Fruit fly (Drosophila melanogaster) whole organism, embryonic: Measurements from ENCODE around the gene Son.
A peak's percentile ranks its signal among the peaks of the same experiment; 100 is the strongest.

ENCODE experiments used
- ATbp ChIP-seq: fragments of 200-800 bp; sonication (Bioruptor generic); optimal IDR thresholded peaks from 2 replicates; lab custom pipeline; 2017; ENCODE audit warnings: missing biosample characterization, mild to moderate bottlenecking, missing genetic modification characterization, missing genetic modification reagents
- Asciz ChIP-seq: fragments of 200-800 bp; sonication (Bioruptor generic); optimal IDR thresholded peaks from 2 replicates; lab custom pipeline; 2017; ENCODE audit warnings: missing biosample characterization, mild to moderate bottlenecking, missing genetic modification characterization, missing genetic modification reagents
- Atf-2 ChIP-seq: fragments of 200-800 bp; sonication (Bioruptor generic); optimal IDR thresholded peaks from 2 replicates; lab custom pipeline; 2016; ENCODE audit warnings: missing biosample characterization, missing genetic modification characterization
- CG10209 ChIP-seq: fragments of 200-800 bp; sonication (Bioruptor generic); optimal IDR thresholded peaks from 3 replicates; lab custom pipeline; 2017; ENCODE audit warnings: missing biosample characterization, mild to moderate bottlenecking, missing genetic modification characterization, missing genetic modification reagents
- CG1233 ChIP-seq: fragments of 200-800 bp; sonication (Bioruptor generic); optimal IDR thresholded peaks from 4 replicates; lab custom pipeline; 2018; ENCODE audit warnings: missing biosample characterization, mild to moderate bottlenecking, missing genetic modification characterization
- CG13894 ChIP-seq: fragments of 200-800 bp; sonication (Bioruptor generic); optimal IDR thresholded peaks from 3 replicates; lab custom pipeline; 2018; ENCODE audit warnings: missing biosample characterization, mild to moderate bottlenecking, missing genetic modification characterization, moderate library complexity
- CG17568 ChIP-seq: fragments of 200-800 bp; sonication (Bioruptor generic); optimal IDR thresholded peaks from 2 replicates; lab custom pipeline; 2018; ENCODE audit warnings: missing biosample characterization, mild to moderate bottlenecking, missing genetic modification characterization, moderate library complexity
- CG1792 ChIP-seq: fragments of 200-800 bp; sonication (Bioruptor generic); optimal IDR thresholded peaks from 2 replicates; lab custom pipeline; 2016; ENCODE audit warnings: missing biosample characterization, missing genetic modification characterization
- CG18011 ChIP-seq: fragments of 200-800 bp; sonication (Bioruptor generic); optimal IDR thresholded peaks from 2 replicates; lab custom pipeline; 2017; ENCODE audit warnings: missing biosample characterization, missing genetic modification characterization, mild to moderate bottlenecking, moderate library complexity, missing genotype
- CG1832 ChIP-seq: fragments of 200-800 bp; sonication (Bioruptor generic); optimal IDR thresholded peaks from 2 replicates; lab custom pipeline; 2017; ENCODE audit warnings: missing biosample characterization, mild to moderate bottlenecking, missing genetic modification characterization, inconsistent platforms
- CG4282 ChIP-seq: fragments of 200-800 bp; sonication (Bioruptor generic); optimal IDR thresholded peaks from 2 replicates; lab custom pipeline; 2016; ENCODE audit warnings: missing biosample characterization, missing genetic modification characterization
- CG4820 ChIP-seq: fragments of 200-800 bp; sonication (Bioruptor generic); optimal IDR thresholded peaks from 3 replicates; lab custom pipeline; 2016; ENCODE audit warnings: missing biosample characterization, missing genetic modification characterization
- CG7928 ChIP-seq: fragments of 200-800 bp; sonication (Bioruptor generic); optimal IDR thresholded peaks from 2 replicates; lab custom pipeline; 2017; ENCODE audit warnings: missing biosample characterization, mild to moderate bottlenecking, missing genetic modification characterization
- CG8290 ChIP-seq, 3 experiments: fragments of 200-800 bp; sonication (Bioruptor generic); optimal IDR thresholded peaks; 2 replicates each; lab custom pipeline; 2016 to 2019; ENCODE audit warnings: missing biosample characterization in 3 of 3, missing genetic modification characterization in 3 of 3, mild to moderate bottlenecking in 2 of 3, moderate library complexity in 1 of 3
- CG8944 ChIP-seq: fragments of 200-800 bp; sonication (Bioruptor generic); optimal IDR thresholded peaks from 3 replicates; lab custom pipeline; 2016; ENCODE audit warnings: missing biosample characterization, missing genetic modification characterization
- CG9797 ChIP-seq: fragments of 200-800 bp; sonication (Bioruptor generic); optimal IDR thresholded peaks from 3 replicates; lab custom pipeline; 2018; ENCODE audit warnings: missing biosample characterization, mild to moderate bottlenecking, missing genetic modification characterization
- CTCF ChIP-seq: fragments of 200-800 bp; sonication (Bioruptor generic); optimal IDR thresholded peaks from 2 replicates; lab custom pipeline; 2017; ENCODE audit warnings: missing biosample characterization, mild to moderate bottlenecking, missing genetic modification characterization, moderate library complexity
- D ChIP-seq, 2 experiments: fragments of 200-800 bp in 1 of 2; fragments of >200 bp in 1 of 2; sonication (Bioruptor generic) in 1 of 2; optimal IDR thresholded peaks; 2 replicates in 1 of 2; 3 replicates in 1 of 2; lab custom pipeline; 2017; ENCODE audit warnings: mild to moderate bottlenecking in 1 of 2, missing biosample characterization in 1 of 2, missing genetic modification characterization in 1 of 2, missing genetic modification reagents in 1 of 2
- Deaf1 ChIP-seq: fragments of 200-800 bp; optimal IDR thresholded peaks from 3 replicates; lab custom pipeline; 2019; ENCODE audit warnings: missing biosample characterization, mild to moderate bottlenecking, missing genetic modification characterization, moderate library complexity
- Gsc ChIP-seq: fragments of 200-800 bp; sonication (Bioruptor generic); IDR thresholded peaks from 2 replicates; pipeline ENCODE4 v1.3.6; 2022; ENCODE audit warnings: missing biosample characterization, missing genetic modification characterization
- Gug ChIP-seq: fragments of 200-800 bp; sonication (Bioruptor generic); IDR thresholded peaks from 4 replicates; pipeline ENCODE4 v1.3.6; 2022; ENCODE audit warnings: missing biosample characterization, missing genetic modification characterization
- Hr51 ChIP-seq, 2 experiments: fragments of 200-800 bp; sonication (Bioruptor generic); optimal IDR thresholded peaks; 2 replicates in 1 of 2; 3 replicates in 1 of 2; lab custom pipeline; 2016 to 2018; ENCODE audit warnings: missing biosample characterization in 2 of 2, missing genetic modification characterization in 2 of 2, mild to moderate bottlenecking in 1 of 2, moderate library complexity in 1 of 2
- NFAT ChIP-seq: fragments of 200-800 bp; sonication (Bioruptor generic); IDR thresholded peaks from 2 replicates; pipeline ENCODE4 v1.3.6; 2022; ENCODE audit warnings: missing biosample characterization, missing genetic modification characterization
- Pdp1 ChIP-seq, 2 experiments: fragments of 200-800 bp; sonication (Bioruptor generic); optimal IDR thresholded peaks; 3 replicates each; lab custom pipeline; 2016; ENCODE audit warnings: missing biosample characterization in 2 of 2, missing genetic modification characterization in 2 of 2, mild to moderate bottlenecking in 1 of 2, moderate library complexity in 1 of 2
- chinmo ChIP-seq: fragments of 200-800 bp; sonication (Bioruptor generic); IDR thresholded peaks from 4 replicates; pipeline ENCODE4 v1.3.6; 2022; ENCODE audit warnings: missing biosample characterization, missing genetic modification characterization; ENCODE audit not compliant: partially characterized antibody
- crc ChIP-seq: fragments of 200-800 bp; sonication (Bioruptor generic); optimal IDR thresholded peaks from 2 replicates; lab custom pipeline; 2016; ENCODE audit warnings: missing biosample characterization, missing genetic modification characterization
- crp ChIP-seq, 2 experiments: fragments of 200-800 bp; sonication (Bioruptor generic); optimal IDR thresholded peaks; 2 replicates in 1 of 2; 3 replicates in 1 of 2; lab custom pipeline; 2017; ENCODE audit warnings: missing biosample characterization in 2 of 2, missing genetic modification characterization in 2 of 2, mild to moderate bottlenecking in 1 of 2, moderate library complexity in 1 of 2
- dati ChIP-seq: fragments of 200-800 bp; sonication (Bioruptor generic); IDR thresholded peaks from 2 replicates; pipeline ENCODE4 v1.3.6; 2022; ENCODE audit warnings: missing biosample characterization, missing genetic modification characterization
- exex ChIP-seq: fragments of 200-800 bp; sonication (Bioruptor generic); optimal IDR thresholded peaks from 4 replicates; lab custom pipeline; 2018; ENCODE audit warnings: missing biosample characterization, mild to moderate bottlenecking, missing genetic modification characterization, moderate library complexity
- fd102C ChIP-seq: fragments of 200-800 bp; sonication (Bioruptor generic); optimal IDR thresholded peaks from 2 replicates; lab custom pipeline; 2018; ENCODE audit warnings: missing biosample characterization, mild to moderate bottlenecking, missing genetic modification characterization, moderate library complexity
- fd64A ChIP-seq: fragments of 200-800 bp; sonication (Bioruptor generic); optimal IDR thresholded peaks from 3 replicates; lab custom pipeline; 2018; ENCODE audit warnings: missing biosample characterization, mild to moderate bottlenecking, missing genetic modification characterization
- gcm ChIP-seq: fragments of 200-800 bp; sonication (Bioruptor generic); optimal IDR thresholded peaks from 2 replicates; lab custom pipeline; 2019; ENCODE audit warnings: missing biosample characterization, mild to moderate bottlenecking, missing genetic modification characterization, moderate library complexity
- gt ChIP-seq: fragments of 200-800 bp; sonication (Bioruptor generic); IDR thresholded peaks from 2 replicates; pipeline ENCODE4 v1.3.6; 2022; ENCODE audit warnings: missing biosample characterization, missing genetic modification characterization
- kni ChIP-seq: fragments of 200-800 bp; sonication (Bioruptor generic); optimal IDR thresholded peaks from 3 replicates; lab custom pipeline; 2017; ENCODE audit warnings: mild to moderate bottlenecking, missing biosample characterization, missing genetic modification reagents, missing genetic modification characterization
- maf-S ChIP-seq: fragments of 200-800 bp; sonication (Bioruptor generic); optimal IDR thresholded peaks from 2 replicates; lab custom pipeline; 2016; ENCODE audit warnings: missing biosample characterization, missing genetic modification characterization
- mirr ChIP-seq: fragments of 200-800 bp; sonication (Bioruptor generic); optimal IDR thresholded peaks from 3 replicates; lab custom pipeline; 2018; ENCODE audit warnings: missing biosample characterization, mild to moderate bottlenecking, missing genetic modification characterization
- nerfin-2 ChIP-seq: fragments of 200-800 bp; sonication (Bioruptor generic); IDR thresholded peaks from 2 replicates; pipeline ENCODE4 v1.3.6; 2022; ENCODE audit warnings: missing biosample characterization, missing genetic modification characterization; ENCODE audit not compliant: partially characterized antibody
- peb ChIP-seq: fragments of 200-800 bp; sonication (Bioruptor generic); IDR thresholded peaks from 2 replicates; pipeline ENCODE4 v1.3.6; 2022; ENCODE audit warnings: missing biosample characterization, missing genetic modification characterization
- pnt ChIP-seq: fragments of 200-800 bp; sonication (Bioruptor generic); optimal IDR thresholded peaks from 3 replicates; lab custom pipeline; 2016; ENCODE audit warnings: missing biosample characterization, missing genetic modification characterization
- psq ChIP-seq: fragments of 200-800 bp; sonication (Bioruptor generic); optimal IDR thresholded peaks from 2 replicates; lab custom pipeline; 2017; ENCODE audit warnings: missing biosample characterization, missing genetic modification characterization
- rib ChIP-seq: fragments of 200-800 bp; sonication (Bioruptor generic); IDR thresholded peaks from 2 replicates; pipeline ENCODE4 v1.3.6; 2022; ENCODE audit warnings: missing biosample characterization, missing genetic modification characterization
- schlank ChIP-seq: fragments of 200-800 bp; sonication (Bioruptor generic); optimal IDR thresholded peaks from 2 replicates; lab custom pipeline; 2018; ENCODE audit warnings: missing biosample characterization, mild to moderate bottlenecking, missing genetic modification characterization
- sens ChIP-seq: fragments of 200-800 bp; sonication (Bioruptor generic); peaks from one replicate; lab custom pipeline; 2016; ENCODE audit warnings: missing biosample characterization, missing genetic modification characterization
- slp2 ChIP-seq: fragments of 200-800 bp; sonication (Bioruptor generic); optimal IDR thresholded peaks from 2 replicates; lab custom pipeline; 2016; ENCODE audit warnings: missing biosample characterization, missing genetic modification characterization
- sr ChIP-seq: fragments of 200-800 bp; sonication (Bioruptor generic); IDR thresholded peaks from 3 replicates; pipeline ENCODE4 v1.3.6; 2022; ENCODE audit warnings: missing biosample characterization, missing genetic modification characterization
- stc ChIP-seq: fragments of 200-800 bp; sonication (Bioruptor generic); IDR thresholded peaks from 2 replicates; pipeline ENCODE4 v1.3.6; 2022; ENCODE audit warnings: missing biosample characterization, missing genetic modification characterization
- sug ChIP-seq: fragments of 200-800 bp; optimal IDR thresholded peaks from 2 replicates; lab custom pipeline; 2019; ENCODE audit warnings: missing biosample characterization, mild to moderate bottlenecking, missing genetic modification characterization, moderate library complexity
- tll ChIP-seq, 2 experiments: fragments of 200-800 bp in 1 of 2; fragments of >200 bp in 1 of 2; sonication (Bioruptor generic) in 1 of 2; optimal IDR thresholded peaks; 2 replicates each; lab custom pipeline; 2017 to 2019; ENCODE audit warnings: missing biosample characterization in 2 of 2, missing genetic modification characterization in 2 of 2, mild to moderate bottlenecking in 1 of 2, moderate library complexity in 1 of 2
- zen2 ChIP-seq: fragments of 200-800 bp; sonication (Bioruptor generic); IDR thresholded peaks from 3 replicates; pipeline ENCODE4 v1.3.6; 2022; ENCODE audit warnings: missing biosample characterization, missing genetic modification characterization; ENCODE audit not compliant: partially characterized antibody
- zfh1 ChIP-seq: fragments of 200-800 bp; sonication (Bioruptor generic); IDR thresholded peaks from 3 replicates; pipeline ENCODE4 v1.3.6; 2022; ENCODE audit warnings: missing biosample characterization, missing genetic modification characterization

Gene Son

dm6 chr3R:9600558-9600959, 22.7 kb downstream of the Son start (continued):
- TF ChIP-seq pnt (GFP tag; lab: Kevin White, UChicago) (no peak), CG1233 (peak; percentile 53), mirr (GFP tag; lab: Kevin White, UChicago) (no peak), gt (GFP tag; lab: Robert Waterston, UW) (no peak), CG8944 (GFP tag; lab: Kevin White, UChicago) (no peak), NFAT (GFP tag; lab: Robert Waterston, UW) (peak; percentile 40; the same call in 1 of the 2 replicates), fd102C (GFP tag; lab: Kevin White, UChicago) (no peak), CG1832 (GFP tag; lab: Kevin White, UChicago) (no peak), tll (GFP tag; optimal IDR thresholded peaks at IDR 0.05; lab: Kevin White, UChicago) (no peak), zfh1 (GFP tag; lab: Robert Waterston, UW) (no peak), psq (no peak), CG1792 (GFP tag; lab: Kevin White, UChicago) (no peak), Hr51 (GFP tag; optimal IDR thresholded peaks at IDR 0.05; lab: Kevin White, UChicago) (peak in 1 of 2 experiments; percentile 9), ATbp (peak; percentile 67), exex (tag; lab: Kevin White, UChicago) (peak; percentile 42), gcm (GFP tag; lab: Kevin White, UChicago) (peak; percentile 21), sr (GFP tag; lab: Robert Waterston, UW) (no peak), Pdp1 (GFP tag; optimal IDR thresholded peaks at IDR 0.05; lab: Kevin White, UChicago) (peak in 1 of 2 experiments; percentile 7), CG18011 (peak; percentile 14), CG7928 (peak; percentile 37), dati (no peak), sens (GFP tag; lab: Kevin White, UChicago) (peak; percentile 72), kni (GFP tag; lab: Kevin White, UChicago) (no peak), fd64A (GFP tag; lab: Kevin White, UChicago) (no peak), zen2 (GFP tag; lab: Robert Waterston, UW) (no peak), D (optimal IDR thresholded peaks at IDR 0.05; lab: Kevin White, UChicago) (no peak), D (GFP tag; optimal IDR thresholded peaks at IDR 0.05; lab: Kevin White, UChicago) (no peak), Asciz (GFP tag; lab: Kevin White, UChicago) (peak; percentile 63), maf-S (GFP tag; lab: Kevin White, UChicago) (no peak), rib (GFP tag; lab: Robert Waterston, UW) (no peak), Atf-2 (no peak), crp (GFP tag; optimal IDR thresholded peaks at IDR 0.05; lab: Kevin White, UChicago) (no peak), Gsc (GFP tag; lab: Robert Waterston, UW) (no peak), stc (GFP tag; lab: Robert Waterston, UW) (0 out of 2 replicates have a peak, but pooled peaks have one; percentile 37), schlank (tag; lab: Kevin White, UChicago) (no peak), Gug (GFP tag; lab: Robert Waterston, UW) (no peak), CTCF (GFP tag; lab: Kevin White, UChicago) (no peak), peb (GFP tag; lab: Robert Waterston, UW) (no peak), slp2 (GFP tag; lab: Kevin White, UChicago) (no peak), nerfin-2 (no peak), sug (tag; lab: Kevin White, UChicago) (peak; percentile 57), CG4282 (GFP tag; lab: Kevin White, UChicago) (no peak), Deaf1 (peak; percentile 36), CG4820 (GFP tag; lab: Kevin White, UChicago) (no peak), CG13894 (tag; lab: Kevin White, UChicago) (peak; percentile 58), crc (GFP tag; lab: Kevin White, UChicago) (no peak), chinmo (GFP tag; lab: Robert Waterston, UW) (no peak), CG8290 (GFP tag; optimal IDR thresholded peaks at IDR 0.05; lab: Kevin White, UChicago) (no peak), CG8290 (tag; optimal IDR thresholded peaks at IDR 0.05; lab: Kevin White, UChicago) (peak in 1 of 2 experiments; percentile 0), CG9797 (GFP tag; lab: Kevin White, UChicago) (no peak), CG17568 (GFP tag; lab: Kevin White, UChicago) (peak; percentile 36), CG10209 (GFP tag; lab: Kevin White, UChicago) (peak; percentile 60)
